Worm (Caenorhabditis elegans) whole organism, L3 larva: ENCODE measurements around the gene F12A10.9.

Experiments
- R02D3.7 ChIP-seq: fragments of 150-350 bp; optimal IDR thresholded peaks from 2 replicates; lab custom pipeline; 2014; ENCODE audit warnings: missing biosample characterization, missing genetic modification characterization
- nhr-12 ChIP-seq: fragments of 150-350 bp; optimal IDR thresholded peaks from 2 replicates; lab custom pipeline; 2014; ENCODE audit warnings: missing biosample characterization, missing genetic modification characterization
- snpc-4 ChIP-seq: fragments of 150-350 bp; optimal IDR thresholded peaks from 2 replicates; lab custom pipeline; 2014; ENCODE audit warnings: missing biosample characterization, missing genetic modification characterization

DNA sequence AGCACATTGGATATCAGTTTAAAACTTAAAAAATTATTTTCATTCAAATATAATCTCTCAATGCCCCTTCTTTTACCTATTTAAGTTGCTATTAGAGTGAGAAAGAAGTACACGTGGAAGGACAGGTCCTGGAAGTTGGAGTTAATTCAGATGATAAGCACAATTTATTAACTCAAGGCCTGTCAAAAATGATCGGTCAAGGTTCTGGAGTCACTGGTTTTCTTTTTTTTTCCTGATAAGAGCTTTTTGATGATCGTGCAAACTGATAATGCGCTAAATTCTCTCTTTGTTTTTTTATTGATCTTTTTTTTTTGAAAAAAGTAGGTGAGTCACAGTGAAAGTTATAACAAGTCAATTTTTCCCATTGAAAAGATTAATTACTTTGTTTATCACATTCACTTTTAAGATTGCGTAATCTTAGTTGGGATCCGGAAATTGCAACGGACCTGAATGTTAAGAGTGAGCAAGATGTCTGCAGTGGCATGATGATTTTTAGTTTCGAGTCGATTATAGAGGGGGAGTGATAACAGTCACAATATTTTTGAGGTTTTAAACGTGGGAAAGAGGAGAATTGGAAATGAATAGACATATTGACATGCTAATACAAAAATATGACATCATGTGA is 14.1 kb downstream of the F12A10.9 start:
- TF ChIP-seq snpc-4 = no peak
- no peak for TF ChIP-seq nhr-12
- no peak for TF ChIP-seq R02D3.7 (tag; lab: Kevin White, UChicago)
